Fruit fly (Drosophila melanogaster) whole organism, embryonic: ENCODE results near the gene mRpL14.
A peak's percentile ranks its signal among the peaks of the same experiment; 100 is the strongest.

Source experiments
- Abd-B ChIP-seq: fragments of 200-800 bp; sonication (Bioruptor generic); optimal IDR thresholded peaks from 2 replicates; lab custom pipeline; 2018; ENCODE audit warnings: missing biosample characterization, mild to moderate bottlenecking, missing genetic modification characterization, moderate library complexity
- CG1024 ChIP-seq: fragments of 200-800 bp; sonication (Bioruptor generic); IDR thresholded peaks from 2 replicates; pipeline ENCODE4 v1.3.6; 2022; ENCODE audit warnings: missing biosample characterization, missing genetic modification characterization
- CG12299 ChIP-seq: fragments of 200-800 bp; sonication (Bioruptor generic); optimal IDR thresholded peaks from 2 replicates; lab custom pipeline; 2018; ENCODE audit warnings: missing biosample characterization, mild to moderate bottlenecking, missing genetic modification characterization
- CG12744 ChIP-seq: fragments of 200-800 bp; sonication (Bioruptor generic); optimal IDR thresholded peaks from 2 replicates; lab custom pipeline; 2016; ENCODE audit warnings: missing biosample characterization, missing genetic modification characterization
- CG13894 ChIP-seq: fragments of 200-800 bp; sonication (Bioruptor generic); optimal IDR thresholded peaks from 3 replicates; lab custom pipeline; 2018; ENCODE audit warnings: missing biosample characterization, mild to moderate bottlenecking, missing genetic modification characterization, moderate library complexity
- CG14014 ChIP-seq: fragments of 200-800 bp; sonication (Bioruptor generic); IDR thresholded peaks from 2 replicates; pipeline ENCODE4 v1.3.6; 2022; ENCODE audit warnings: missing biosample characterization, missing genetic modification characterization
- CG14965 ChIP-seq: fragments of 200-800 bp; sonication (Bioruptor generic); optimal IDR thresholded peaks from 2 replicates; lab custom pipeline; 2016; ENCODE audit warnings: missing biosample characterization, missing genetic modification characterization, borderline replicate concordance
- CG16813 ChIP-seq: fragments of 200-800 bp; sonication (Bioruptor generic); IDR thresholded peaks from 3 replicates; pipeline ENCODE4 v1.3.6; 2022; ENCODE audit warnings: missing biosample characterization, missing genetic modification characterization; ENCODE audit not compliant: partially characterized antibody
- CG17568 ChIP-seq: fragments of 200-800 bp; sonication (Bioruptor generic); optimal IDR thresholded peaks from 2 replicates; lab custom pipeline; 2018; ENCODE audit warnings: missing biosample characterization, mild to moderate bottlenecking, missing genetic modification characterization, moderate library complexity
- CG17612 ChIP-seq: fragments of 200-800 bp; sonication (Bioruptor generic); IDR thresholded peaks from 2 replicates; pipeline ENCODE4 v1.3.6; 2022; ENCODE audit warnings: missing biosample characterization, missing genetic modification characterization
- CG31365 ChIP-seq: fragments of 200-800 bp; sonication (Bioruptor generic); optimal IDR thresholded peaks from 2 replicates; lab custom pipeline; 2018; ENCODE audit warnings: missing biosample characterization, mild to moderate bottlenecking, missing genetic modification characterization
- CG7987 ChIP-seq: fragments of 200-800 bp; sonication (Bioruptor generic); optimal IDR thresholded peaks from 2 replicates; lab custom pipeline; 2018; ENCODE audit warnings: missing biosample characterization, mild to moderate bottlenecking, missing genetic modification characterization, moderate library complexity
- CG9437 ChIP-seq: fragments of 200-800 bp; sonication (Bioruptor generic); optimal IDR thresholded peaks from 2 replicates; lab custom pipeline; 2018; ENCODE audit warnings: missing biosample characterization, mild to moderate bottlenecking, missing genetic modification characterization
- CG9727 ChIP-seq: fragments of 200-800 bp; sonication (Bioruptor generic); optimal IDR thresholded peaks from 3 replicates; lab custom pipeline; 2017; ENCODE audit warnings: missing biosample characterization, mild to moderate bottlenecking, missing genetic modification characterization
- CG9876 ChIP-seq: fragments of 200-800 bp; sonication (Bioruptor generic); optimal IDR thresholded peaks from 2 replicates; lab custom pipeline; 2016; ENCODE audit warnings: missing biosample characterization, missing genetic modification characterization
- Dad ChIP-seq: fragments of 200-800 bp; sonication (Bioruptor generic); optimal IDR thresholded peaks from 3 replicates; lab custom pipeline; 2016; ENCODE audit warnings: missing biosample characterization, missing genetic modification characterization
- Dbx ChIP-seq: fragments of 200-800 bp; sonication (Bioruptor generic); IDR thresholded peaks from 3 replicates; pipeline ENCODE4 v1.3.6; 2022; ENCODE audit warnings: missing biosample characterization, missing genetic modification characterization
- Dip3 ChIP-seq: fragments of 200-800 bp; sonication (Bioruptor generic); optimal IDR thresholded peaks from 3 replicates; lab custom pipeline; 2016; ENCODE audit warnings: missing biosample characterization, missing genetic modification characterization
- Dp ChIP-seq: fragments of 200-800 bp; sonication (Bioruptor generic); optimal IDR thresholded peaks from 2 replicates; lab custom pipeline; 2018; ENCODE audit warnings: missing biosample characterization, mild to moderate bottlenecking, missing genetic modification characterization, moderate library complexity
- Elba2 ChIP-seq: fragments of 200-800 bp; sonication (Bioruptor generic); optimal IDR thresholded peaks from 3 replicates; lab custom pipeline; 2016; ENCODE audit warnings: missing biosample characterization, missing genetic modification characterization
- HLH4C ChIP-seq: fragments of 200-800 bp; sonication (Bioruptor generic); IDR thresholded peaks from 3 replicates; pipeline ENCODE4 v1.3.6; 2022; ENCODE audit warnings: missing biosample characterization, missing genetic modification characterization; ENCODE audit not compliant: partially characterized antibody
- MBD-R2 ChIP-seq: fragments of 200-800 bp; sonication (Bioruptor generic); IDR thresholded peaks from 2 replicates; pipeline ENCODE4 v1.3.6; 2022; ENCODE audit warnings: missing biosample characterization, missing genetic modification characterization
- MESR4 ChIP-seq: fragments of 200-800 bp; sonication (Bioruptor generic); optimal IDR thresholded peaks from 2 replicates; lab custom pipeline; 2018; ENCODE audit warnings: missing biosample characterization, mild to moderate bottlenecking, missing genetic modification characterization, moderate library complexity
- Sox100B ChIP-seq: fragments of 200-800 bp; sonication (Bioruptor generic); optimal IDR thresholded peaks from 3 replicates; lab custom pipeline; 2018; ENCODE audit warnings: missing biosample characterization, mild to moderate bottlenecking, missing genetic modification characterization
- Sox102F ChIP-seq: fragments of 200-800 bp; sonication (Bioruptor generic); optimal IDR thresholded peaks from 2 replicates; lab custom pipeline; 2018; ENCODE audit warnings: missing biosample characterization, mild to moderate bottlenecking, missing genetic modification characterization, moderate library complexity
- Xrp1 ChIP-seq: fragments of 200-800 bp; sonication (Bioruptor generic); IDR thresholded peaks from 2 replicates; pipeline ENCODE4 v1.3.6; 2022; ENCODE audit warnings: missing biosample characterization, missing genetic modification characterization
- aop ChIP-seq: fragments of 200-800 bp; sonication (Bioruptor generic); IDR thresholded peaks from 2 replicates; pipeline ENCODE4 v1.3.6; 2022; ENCODE audit warnings: missing biosample characterization, missing genetic modification characterization
- bab2 ChIP-seq: fragments of 200-800 bp; sonication (Bioruptor generic); optimal IDR thresholded peaks from 2 replicates; lab custom pipeline; 2016; ENCODE audit warnings: missing biosample characterization, missing genetic modification characterization
- bowl ChIP-seq: fragments of 200-800 bp; sonication (Bioruptor generic); IDR thresholded peaks from 2 replicates; pipeline ENCODE4 v1.3.6; 2022; ENCODE audit warnings: missing biosample characterization, missing genetic modification characterization
- esg ChIP-seq: fragments of 200-800 bp; sonication (Bioruptor generic); conservative IDR thresholded peaks from 2 replicates; pipeline ENCODE4 v1.3.6; 2022; ENCODE audit warnings: missing biosample characterization, missing genetic modification characterization
- ham ChIP-seq: fragments of 200-800 bp; sonication (Bioruptor generic); IDR thresholded peaks from 2 replicates; pipeline ENCODE4 v1.3.6; 2022; ENCODE audit warnings: missing biosample characterization, missing genetic modification characterization
- jumu ChIP-seq: fragments of 200-800 bp; sonication (Bioruptor generic); optimal IDR thresholded peaks from 3 replicates; lab custom pipeline; 2016; ENCODE audit warnings: missing biosample characterization, missing genetic modification characterization
- lmd ChIP-seq: fragments of 200-800 bp; sonication (Bioruptor generic); IDR thresholded peaks from 2 replicates; pipeline ENCODE4 v1.3.6; 2022; ENCODE audit warnings: missing biosample characterization, missing genetic modification characterization
- odd ChIP-seq: fragments of 200-800 bp; sonication (Bioruptor generic); optimal IDR thresholded peaks from 2 replicates; lab custom pipeline; 2017; ENCODE audit warnings: missing biosample characterization, mild to moderate bottlenecking, missing genetic modification characterization
- pan ChIP-seq, 4 experiments: fragments of >200 bp in 3 of 4; fragments of 200-800 bp in 1 of 4; sonication (Bioruptor generic) in 1 of 4; optimal IDR thresholded peaks in 3 of 4; IDR thresholded peaks in 1 of 4; 2 replicates each; pipeline versions ENCODE4 v1.3.6 to Lab custom; 2017 to 2022; ENCODE audit warnings: missing biosample characterization in 2 of 4, missing genetic modification characterization in 2 of 4, mixed read lengths in 1 of 4
- peb ChIP-seq: fragments of 200-800 bp; sonication (Bioruptor generic); IDR thresholded peaks from 2 replicates; pipeline ENCODE4 v1.3.6; 2022; ENCODE audit warnings: missing biosample characterization, missing genetic modification characterization
- repo ChIP-seq: fragments of 200-800 bp; sonication (Bioruptor generic); optimal IDR thresholded peaks from 2 replicates; lab custom pipeline; 2016; ENCODE audit warnings: missing biosample characterization, missing genetic modification characterization
- ro ChIP-seq: fragments of 200-800 bp; sonication (Bioruptor generic); IDR thresholded peaks from 2 replicates; pipeline ENCODE4 v1.3.6; 2022; ENCODE audit warnings: missing biosample characterization, missing genetic modification characterization
- schlank ChIP-seq: fragments of 200-800 bp; sonication (Bioruptor generic); optimal IDR thresholded peaks from 2 replicates; lab custom pipeline; 2018; ENCODE audit warnings: missing biosample characterization, mild to moderate bottlenecking, missing genetic modification characterization
- seq ChIP-seq: fragments of 200-800 bp; sonication (Bioruptor generic); IDR thresholded peaks from 2 replicates; pipeline ENCODE4 v1.3.6; 2022; ENCODE audit warnings: missing biosample characterization, missing genetic modification characterization
- shn ChIP-seq: fragments of 200-800 bp; sonication (Bioruptor generic); optimal IDR thresholded peaks from 3 replicates; lab custom pipeline; 2016; ENCODE audit warnings: missing biosample characterization, missing genetic modification characterization
- so ChIP-seq: fragments of 200-800 bp; sonication (Bioruptor generic); IDR thresholded peaks from 3 replicates; pipeline ENCODE4 v1.3.6; 2022; ENCODE audit warnings: missing biosample characterization, missing genetic modification characterization
- tap ChIP-seq: fragments of 200-800 bp; optimal IDR thresholded peaks from 3 replicates; lab custom pipeline; 2019; ENCODE audit warnings: missing biosample characterization, mild to moderate bottlenecking, missing genetic modification characterization, moderate library complexity
- twi ChIP-seq: fragments of 200-800 bp; optimal IDR thresholded peaks from 2 replicates; lab custom pipeline; 2019; ENCODE audit warnings: missing biosample characterization, mild to moderate bottlenecking, missing genetic modification characterization, moderate library complexity

The mRpL14 gene

dm6 chrX:2297428-2298200 is 46.8 kb downstream of the mRpL14 start (continued):
- TF ChIP-seq Dad (peak; percentile 99), shn (GFP tag; lab: Kevin White, UChicago) (peak; percentile 98), CG31365 (peak; percentile 92), CG16813 (GFP tag; lab: Robert Waterston, UW) (no peak), CG17612 (GFP tag; lab: Robert Waterston, UW) (peak; percentile 91), CG14965 (GFP tag; lab: Kevin White, UChicago) (peak; percentile 90), CG12744 (GFP tag; lab: Kevin White, UChicago) (peak; percentile 97), CG17568 (GFP tag; lab: Kevin White, UChicago) (peak; percentile 97), CG14014 (GFP tag; lab: Robert Waterston, UW) (peak; percentile 98), so (GFP tag; lab: Robert Waterston, UW) (peak; percentile 98), CG7987 (peak; percentile 95), repo (GFP tag; lab: Kevin White, UChicago) (peak; percentile 99), MESR4 (GFP tag; lab: Kevin White, UChicago) (peak; percentile 78), ham (GFP tag; lab: Robert Waterston, UW) (peak; percentile 87), Sox100B (GFP tag; lab: Kevin White, UChicago) (peak; percentile 97), schlank (tag; lab: Kevin White, UChicago) (peak; percentile 97), bowl (GFP tag; lab: Robert Waterston, UW) (peak; percentile 96), ro (peak; percentile 95), Dbx (GFP tag; lab: Robert Waterston, UW) (peak; percentile 96), esg (GFP tag; lab: Robert Waterston, UW) (peak; percentile 98), CG13894 (tag; lab: Kevin White, UChicago) (peak; percentile 95), CG9437 (peak; percentile 91), jumu (peak; percentile 99), Elba2 (GFP tag; lab: Kevin White, UChicago) (peak; percentile 65), bab2 (GFP tag; lab: Kevin White, UChicago) (peak; percentile 99), CG9876 (GFP tag; lab: Kevin White, UChicago) (peak; percentile 98), CG1024 (GFP tag; lab: Robert Waterston, UW) (peak; percentile 96), MBD-R2 (peak; percentile 98), twi (tag; lab: Kevin White, UChicago) (peak; percentile 94), odd (GFP tag; lab: Kevin White, UChicago) (peak; percentile 98), lmd (GFP tag; lab: Robert Waterston, UW) (peak; percentile 99), CG9727 (GFP tag; lab: Kevin White, UChicago) (peak; percentile 96), Dp (GFP tag; lab: Kevin White, UChicago) (peak; percentile 37), pan (optimal IDR thresholded peaks at IDR 0.05; lab: Kevin White, UChicago) (no peak), pan (GFP tag; optimal IDR thresholded peaks at IDR 0.05 in 1 of 2, IDR thresholded peaks at IDR 0.05 in 1 of 2) (peak in 1 of 2 experiments; percentile 98), Sox102F (GFP tag; lab: Kevin White, UChicago) (peak; percentile 99), HLH4C (GFP tag; lab: Robert Waterston, UW) (no peak), aop (GFP tag; lab: Robert Waterston, UW) (peak; percentile 96), tap (tag; lab: Kevin White, UChicago) (peak; percentile 99), Dip3 (GFP tag; lab: Kevin White, UChicago) (peak; percentile 98), Xrp1 (GFP tag; lab: Robert Waterston, UW) (peak; percentile 98), peb (GFP tag; lab: Robert Waterston, UW) (peak; percentile 97), CG12299 (tag; lab: Kevin White, UChicago) (peak; percentile 97), seq (GFP tag; lab: Robert Waterston, UW) (peak; percentile 99), Abd-B (peak; percentile 98)
